Worm (Caenorhabditis elegans) whole organism, L1 larva: ENCODE results near the gene C06B3.1.

Experiments
- C04F5.9 ChIP-seq: sonication (generic microtip); optimal IDR thresholded peaks from 2 replicates; lab custom pipeline; 2016; ENCODE audit warnings: missing genetic modification characterization, missing compliant biosample characterization
- C16A3.4 ChIP-seq: fragments of 150-350 bp; optimal IDR thresholded peaks from 2 replicates; lab custom pipeline; 2014; ENCODE audit warnings: missing biosample characterization, missing genetic modification characterization
- C34B4.2 ChIP-seq: sonication (generic microtip); optimal IDR thresholded peaks from 2 replicates; lab custom pipeline; 2017; ENCODE audit warnings: mild to moderate bottlenecking, missing genetic modification characterization, missing compliant biosample characterization
- F16B12.6 ChIP-seq: fragments of 150-350 bp; optimal IDR thresholded peaks from 2 replicates; lab custom pipeline; 2014; ENCODE audit warnings: missing biosample characterization, missing genetic modification characterization
- aha-1 ChIP-seq: fragments of 150-350 bp; optimal IDR thresholded peaks from 2 replicates; lab custom pipeline; 2014; ENCODE audit warnings: missing biosample characterization, missing genetic modification characterization
- alr-1 ChIP-seq: fragments of 200-800 bp; sonication (Bioruptor generic); optimal IDR thresholded peaks from 2 replicates; lab custom pipeline; 2018; ENCODE audit warnings: borderline replicate concordance, mild to moderate bottlenecking, missing genetic modification characterization, missing compliant biosample characterization
- aly-2 ChIP-seq: fragments of 150-350 bp; optimal IDR thresholded peaks from 2 replicates; lab custom pipeline; 2014; ENCODE audit warnings: missing biosample characterization, missing genetic modification characterization
- ama-1 ChIP-seq: fragments of 150-350 bp; optimal IDR thresholded peaks from 2 replicates; lab custom pipeline; 2014
- blmp-1 ChIP-seq: fragments of 150-350 bp; optimal IDR thresholded peaks from 2 replicates; lab custom pipeline; 2014; ENCODE audit warnings: missing biosample characterization, missing genetic modification characterization
- ceh-82 ChIP-seq, 3 experiments: fragments of 150-350 bp in 1 of 3; sonication (generic microtip) in 2 of 3; optimal IDR thresholded peaks; 2 replicates each; lab custom pipeline; 2014 to 2017; ENCODE audit warnings: missing biosample characterization in 3 of 3, missing genetic modification characterization in 3 of 3
- ceh-88 ChIP-seq: fragments of 200-800 bp; sonication (Bioruptor generic); IDR thresholded peaks from 2 replicates; pipeline ENCODE4 v1.3.6; 2022; ENCODE audit warnings: missing genetic modification characterization, missing compliant biosample characterization
- dpl-1 ChIP-seq, 3 experiments: fragments of 150-350 bp in 2 of 3; sonication (generic microtip) in 1 of 3; optimal IDR thresholded peaks; 2 replicates each; lab custom pipeline; 2014 to 2017; ENCODE audit warnings: missing biosample characterization in 3 of 3, missing genetic modification characterization in 3 of 3, missing genetic modification reagents in 3 of 3
- efl-3 ChIP-seq: fragments of 200-800 bp; sonication (Bioruptor generic); optimal IDR thresholded peaks from 2 replicates; lab custom pipeline; 2018; ENCODE audit warnings: mild to moderate bottlenecking, missing genetic modification characterization, missing compliant biosample characterization
- elt-2 ChIP-seq: sonication (generic microtip); optimal IDR thresholded peaks from 2 replicates; lab custom pipeline; 2016; ENCODE audit warnings: missing genetic modification characterization, mild to moderate bottlenecking, inconsistent platforms, missing compliant biosample characterization, missing genetic modification reagents
- elt-3 ChIP-seq, 6 experiments: fragments of 150-350 bp in 1 of 6; sonication (generic microtip); optimal IDR thresholded peaks; 2 replicates each; lab custom pipeline; 2017 to 2018; ENCODE audit warnings: missing biosample characterization in 6 of 6, missing genetic modification characterization in 6 of 6, inconsistent platforms in 1 of 6
- ets-5 ChIP-seq: fragments of 200-800 bp; sonication (Bioruptor generic); IDR thresholded peaks from 2 replicates; pipeline ENCODE4 v1.3.6; 2022; ENCODE audit warnings: missing genetic modification characterization, missing compliant biosample characterization
- fkh-10 ChIP-seq: sonication (generic microtip); optimal IDR thresholded peaks from 2 replicates; lab custom pipeline; 2017; ENCODE audit warnings: missing biosample characterization, missing genetic modification reagents, missing genetic modification characterization
- fkh-4 ChIP-seq: sonication (generic microtip); optimal IDR thresholded peaks from 2 replicates; lab custom pipeline; 2016; ENCODE audit warnings: missing compliant biosample characterization, missing genetic modification characterization, borderline replicate concordance
- fkh-8 ChIP-seq: sonication (generic microtip); optimal IDR thresholded peaks from 2 replicates; lab custom pipeline; 2016; ENCODE audit warnings: mild to moderate bottlenecking, missing genetic modification characterization, missing compliant biosample characterization
- grh-1 ChIP-seq: fragments of 200-800 bp; sonication (Bioruptor generic); IDR thresholded peaks from 2 replicates; pipeline ENCODE4 v1.3.6; 2022; ENCODE audit warnings: missing genetic modification reagents, missing genetic modification characterization, missing compliant biosample characterization
- hlh-17 ChIP-seq: fragments of 200-800 bp; sonication (Bioruptor generic); optimal IDR thresholded peaks from 2 replicates; lab custom pipeline; 2018; ENCODE audit warnings: missing genetic modification characterization, mild to moderate bottlenecking, missing compliant biosample characterization, moderate library complexity, borderline replicate concordance
- hlh-4 ChIP-seq: sonication (generic microtip); optimal IDR thresholded peaks from 2 replicates; lab custom pipeline; 2016; ENCODE audit warnings: mild to moderate bottlenecking, missing genetic modification characterization, missing compliant biosample characterization
- lin-13 ChIP-seq: fragments of 150-350 bp; optimal IDR thresholded peaks from 2 replicates; lab custom pipeline; 2014; ENCODE audit warnings: missing biosample characterization, missing genetic modification reagents, missing genetic modification characterization
- lin-39 ChIP-seq: fragments of 150-350 bp; optimal IDR thresholded peaks from 2 replicates; lab custom pipeline; 2014; ENCODE audit warnings: missing biosample characterization, missing genetic modification reagents, missing genetic modification characterization
- lir-3 ChIP-seq: sonication (generic microtip); optimal IDR thresholded peaks from 2 replicates; lab custom pipeline; 2016; ENCODE audit warnings: mild to moderate bottlenecking, missing genetic modification characterization, moderate library complexity, missing compliant biosample characterization; ENCODE audit not compliant: poor library complexity
- mab-9 ChIP-seq: fragments of 200-800 bp; sonication (Bioruptor generic); IDR thresholded peaks from 2 replicates; pipeline ENCODE4 v1.3.6; 2022; ENCODE audit warnings: missing genetic modification reagents, missing genetic modification characterization, missing compliant biosample characterization
- mef-2 ChIP-seq: fragments of 150-350 bp; optimal IDR thresholded peaks from 2 replicates; lab custom pipeline; 2014; ENCODE audit warnings: missing biosample characterization, missing genetic modification characterization
- nhr-28 ChIP-seq: fragments of 150-350 bp; optimal IDR thresholded peaks from 2 replicates; lab custom pipeline; 2014; ENCODE audit warnings: missing biosample characterization, missing genetic modification characterization
- nhr-71 ChIP-seq: sonication (generic microtip); optimal IDR thresholded peaks from 2 replicates; lab custom pipeline; 2016; ENCODE audit warnings: mild to moderate bottlenecking, missing genetic modification characterization, moderate library complexity, missing compliant biosample characterization
- nhr-76 ChIP-seq: sonication (generic microtip); optimal IDR thresholded peaks from 2 replicates; lab custom pipeline; 2017; ENCODE audit warnings: missing biosample characterization, missing genetic modification characterization
- nhr-84 ChIP-seq: sonication (generic microtip); optimal IDR thresholded peaks from 2 replicates; lab custom pipeline; 2017; ENCODE audit warnings: missing biosample characterization, missing genetic modification characterization
- nhr-90 ChIP-seq: sonication (generic microtip); optimal IDR thresholded peaks from 2 replicates; lab custom pipeline; 2016; ENCODE audit warnings: mild to moderate bottlenecking, missing genetic modification characterization, missing compliant biosample characterization; ENCODE audit not compliant: poor library complexity
- pag-3 ChIP-seq: sonication (generic microtip); optimal IDR thresholded peaks from 2 replicates; lab custom pipeline; 2017; ENCODE audit warnings: missing genetic modification characterization, mild to moderate bottlenecking, missing compliant biosample characterization, antibody characterized with exemption, borderline replicate concordance; ENCODE audit not compliant: insufficient read depth
- pqm-1 ChIP-seq: sonication (generic microtip); optimal IDR thresholded peaks from 3 replicates; lab custom pipeline; 2017; ENCODE audit warnings: missing biosample characterization, missing genetic modification characterization
- rnt-1 ChIP-seq: sonication (generic microtip); optimal IDR thresholded peaks from 2 replicates; lab custom pipeline; 2016; ENCODE audit warnings: mild to moderate bottlenecking, missing genetic modification characterization, moderate library complexity, missing compliant biosample characterization
- snpc-4 ChIP-seq: fragments of 150-350 bp; optimal IDR thresholded peaks from 2 replicates; lab custom pipeline; 2014; ENCODE audit warnings: missing biosample characterization, missing genetic modification characterization
- snu-23 ChIP-seq: sonication (generic microtip); optimal IDR thresholded peaks from 2 replicates; lab custom pipeline; 2016; ENCODE audit warnings: missing genetic modification characterization, missing compliant biosample characterization
- sox-4 ChIP-seq: sonication (generic microtip); optimal IDR thresholded peaks from 2 replicates; lab custom pipeline; 2016; ENCODE audit warnings: missing genetic modification characterization, missing compliant biosample characterization
- sptf-1 ChIP-seq: fragments of 150-350 bp; optimal IDR thresholded peaks from 2 replicates; lab custom pipeline; 2014; ENCODE audit warnings: missing biosample characterization, missing genetic modification characterization
- swsn-7 ChIP-seq: sonication (generic microtip); optimal IDR thresholded peaks from 2 replicates; lab custom pipeline; 2016; ENCODE audit warnings: missing genetic modification characterization, missing compliant biosample characterization
- tbx-2 ChIP-seq: sonication (generic microtip); optimal IDR thresholded peaks from 2 replicates; lab custom pipeline; 2016; ENCODE audit warnings: missing genetic modification characterization, missing compliant biosample characterization
- tlp-1 ChIP-seq: fragments of 150-350 bp; optimal IDR thresholded peaks from 2 replicates; lab custom pipeline; 2014; ENCODE audit warnings: missing biosample characterization, missing genetic modification characterization
- unc-130 ChIP-seq: fragments of 150-350 bp; optimal IDR thresholded peaks from 2 replicates; lab custom pipeline; 2017; ENCODE audit warnings: missing biosample characterization, missing genetic modification characterization, inconsistent platforms
- unc-30 ChIP-seq: sonication (generic microtip); optimal IDR thresholded peaks from 2 replicates; lab custom pipeline; 2017; ENCODE audit warnings: missing biosample characterization, missing genetic modification characterization
- unc-86 ChIP-seq: sonication (generic microtip); optimal IDR thresholded peaks from 2 replicates; lab custom pipeline; 2016; ENCODE audit warnings: missing genetic modification characterization, missing compliant biosample characterization
- vab-15 ChIP-seq: sonication (generic microtip); optimal IDR thresholded peaks from 2 replicates; lab custom pipeline; 2017; ENCODE audit warnings: missing genotype, mild to moderate bottlenecking, missing genetic modification characterization, missing compliant biosample characterization
- zag-1 ChIP-seq: fragments of 150-350 bp; optimal IDR thresholded peaks from 2 replicates; lab custom pipeline; 2014; ENCODE audit warnings: missing biosample characterization, missing genetic modification characterization

C06B3.1 gene

DNA sequence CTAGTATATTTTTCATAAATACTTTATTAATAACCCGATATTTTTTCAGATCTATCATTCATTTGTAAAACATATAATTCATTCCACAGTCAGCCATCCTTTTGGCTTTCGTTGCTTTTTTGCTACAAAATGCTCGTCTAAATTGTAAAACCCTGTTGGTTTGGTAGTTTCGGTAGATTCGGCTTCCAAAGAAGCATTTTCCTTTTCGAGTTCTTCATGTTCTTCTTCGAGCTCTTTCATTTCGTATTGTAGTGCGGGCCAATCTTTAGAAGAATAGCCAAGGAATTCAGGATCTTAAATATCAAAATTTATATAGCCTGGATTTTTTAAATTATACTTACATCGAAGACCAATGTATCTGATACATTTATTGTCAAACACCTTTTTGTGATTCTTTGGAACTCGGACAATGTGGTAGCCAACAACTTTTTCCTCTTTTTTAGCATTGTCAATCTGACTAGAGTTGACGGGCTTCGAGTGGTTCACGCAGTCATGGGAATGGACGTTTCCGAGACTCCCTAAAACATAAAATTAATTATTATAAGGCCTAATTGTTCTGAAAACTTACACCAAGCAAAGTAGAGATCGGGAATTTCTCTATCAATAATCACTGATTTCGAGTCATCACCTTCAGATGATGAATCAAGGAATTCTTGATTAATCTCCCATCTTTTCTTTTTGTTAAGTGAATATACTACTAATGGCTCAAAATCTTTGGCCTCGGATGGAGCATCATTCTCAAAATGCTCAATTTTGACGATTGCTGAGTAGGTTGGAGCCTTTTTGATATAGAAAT, 5.7 kb downstream of the C06B3.1 start (continued):
- TF ChIP-seq nhr-84: no peak
- no peak for TF ChIP-seq hlh-17
- TF ChIP-seq lin-39 (tag; lab: Kevin White, UChicago): no peak
- no peak for TF ChIP-seq ets-5 (GFP tag; lab: Robert Waterston, UW)
- no peak for TF ChIP-seq tlp-1 (tag; lab: Kevin White, UChicago)
- TF ChIP-seq fkh-8 (tag; lab: Kevin White, UChicago): no peak
- no peak for TF ChIP-seq fkh-4 (tag; lab: Kevin White, UChicago)
- TF ChIP-seq fkh-10 (GFP tag; lab: Kevin White, UChicago): no peak
- TF ChIP-seq lir-3 (tag; lab: Kevin White, UChicago): peak; percentile 17
- no peak for TF ChIP-seq snpc-4
- TF ChIP-seq ceh-88 (GFP tag; lab: Robert Waterston, UW): peak; percentile 9
- no peak for TF ChIP-seq nhr-90 (tag; lab: Kevin White, UChicago)
- no peak for TF ChIP-seq grh-1 (GFP tag; lab: Robert Waterston, UW)
- TF ChIP-seq unc-130 (tag; lab: Kevin White, UChicago): no peak
- no peak for TF ChIP-seq aha-1 (tag; lab: Kevin White, UChicago)
- TF ChIP-seq unc-30: no peak
- TF ChIP-seq dpl-1 (GFP tag; optimal IDR thresholded peaks at IDR 0.05; lab: Kevin White, UChicago): no peak
- no peak for TF ChIP-seq lin-13
- no peak for TF ChIP-seq alr-1
- TF ChIP-seq blmp-1 (tag; lab: Kevin White, UChicago): no peak
- peak; percentile 17 for TF ChIP-seq nhr-71 (tag; lab: Kevin White, UChicago)
- TF ChIP-seq C04F5.9 (tag; lab: Kevin White, UChicago): no peak
- TF ChIP-seq mef-2 (tag; lab: Kevin White, UChicago): no peak
- TF ChIP-seq elt-2 (tag; lab: Kevin White, UChicago): peak; percentile 9
- no peak for TF ChIP-seq vab-15 (tag; lab: Kevin White, UChicago)

ce11 chrV:13908916-13909176, 6.3 kb downstream of the C06B3.1 start, which contains the start of gene C06B3.6:
Gene C06B3.6 (minus strand): TSS chrV:13908967.
- TF ChIP-seq hlh-4: no peak
- TF ChIP-seq efl-3: no peak
- peak; percentile 1; the same call in 1 of the 2 replicates for TF ChIP-seq ceh-88 (GFP tag; lab: Robert Waterston, UW)
- TF ChIP-seq, all 84 proteins: peak for 1

- TF ChIP-seq zag-1 (tag; lab: Kevin White, UChicago): no peak
- TF ChIP-seq elt-2 (tag; lab: Kevin White, UChicago): peak; percentile 85
- peak; percentile 33; the same call in 1 of the 2 replicates for TF ChIP-seq ceh-88 (GFP tag; lab: Robert Waterston, UW)
- peak; percentile 66 for TF ChIP-seq swsn-7 (tag; lab: Kevin White, UChicago)
- TF ChIP-seq F16B12.6 (tag; lab: Kevin White, UChicago): no peak
- no peak for TF ChIP-seq hlh-4
- TF ChIP-seq blmp-1 (tag; lab: Kevin White, UChicago): peak; percentile 89
- TF ChIP-seq nhr-76 (tag; lab: Kevin White, UChicago): no peak
- TF ChIP-seq pag-3 (tag; lab: Kevin White, UChicago): no peak
- peak; percentile 66 for TF ChIP-seq ama-1 (lab: Kevin White, UChicago)
- peak in 4 of 6 experiments; percentile 16 to 97 (median 50) for TF ChIP-seq elt-3 (tag; optimal IDR thresholded peaks at IDR 0.05; lab: Kevin White, UChicago)
- TF ChIP-seq rnt-1: peak; percentile 85
- no peak for TF ChIP-seq tlp-1 (tag; lab: Kevin White, UChicago)
- no peak for TF ChIP-seq C34B4.2 (tag; lab: Kevin White, UChicago)
- TF ChIP-seq tbx-2 (tag; lab: Kevin White, UChicago): peak; percentile 75
- TF ChIP-seq hlh-17: no peak
- peak; percentile 44 for TF ChIP-seq snpc-4
- peak; percentile 55 for TF ChIP-seq C04F5.9 (tag; lab: Kevin White, UChicago)
- TF ChIP-seq mab-9: no peak
- peak; percentile 90 for TF ChIP-seq C16A3.4 (tag; lab: Kevin White, UChicago)
- TF ChIP-seq ceh-82 (tag; optimal IDR thresholded peaks at IDR 0.05; lab: Kevin White, UChicago): peak in 2 of 3 experiments; percentile 40 to 52
- TF ChIP-seq unc-86 (tag; lab: Kevin White, UChicago): no peak
- TF ChIP-seq sox-4: peak; percentile 61
- TF ChIP-seq nhr-28 (tag; lab: Kevin White, UChicago): no peak
- peak; percentile 59 for TF ChIP-seq lir-3 (tag; lab: Kevin White, UChicago)
- TF ChIP-seq snu-23 (GFP tag; lab: Kevin White, UChicago): peak; percentile 90
- no peak for TF ChIP-seq aly-2 (tag; lab: Kevin White, UChicago)
- no peak for TF ChIP-seq fkh-4 (tag; lab: Kevin White, UChicago)
- no peak for TF ChIP-seq alr-1
- TF ChIP-seq sptf-1 (tag; lab: Kevin White, UChicago): no peak
- TF ChIP-seq pqm-1 (tag; lab: Kevin White, UChicago): peak; percentile 46
These were observed 6.8 kb downstream of the C06B3.1 start, which contains the start of gene C06B3.7 for ce11 chrV:13909400-13909799. Gene C06B3.7 (plus strand): TSS chrV:13909686.
